Worm (Caenorhabditis elegans) whole organism, L4 larva: Measurements from ENCODE around the gene ZC196.9.
"Not testable (repeated sequence)": the region's sequence is repeated elsewhere in the genome, so short reads cannot be mapped to it uniquely, and the experiment has no call there.

Experiments used
- F37D6.2 ChIP-seq: sonication (generic microtip); optimal IDR thresholded peaks from 2 replicates; lab custom pipeline; 2016; ENCODE audit warnings: mild to moderate bottlenecking, missing genetic modification characterization, missing compliant biosample characterization
- Y48G9A.11 ChIP-seq: fragments of 200-800 bp; sonication (Bioruptor generic); IDR thresholded peaks from 2 replicates; pipeline ENCODE4 v1.3.6; 2022; ENCODE audit warnings: missing genetic modification reagents, missing genetic modification characterization, missing compliant biosample characterization
- Y5F2A.4 ChIP-seq: fragments of 200-800 bp; sonication (Bioruptor generic); optimal IDR thresholded peaks from 2 replicates; lab custom pipeline; 2018; ENCODE audit warnings: mild to moderate bottlenecking, missing genetic modification characterization, missing compliant biosample characterization
- daf-16 ChIP-seq, 3 experiments: sonication (generic microtip); optimal IDR thresholded peaks; 2 replicates each; lab custom pipeline; 2016 to 2017; ENCODE audit warnings: missing genetic modification characterization in 3 of 3, missing genetic modification reagents in 3 of 3, mild to moderate bottlenecking in 2 of 3, missing compliant biosample characterization in 2 of 3, missing biosample characterization in 1 of 3, moderate library complexity in 1 of 3
- dmd-8 ChIP-seq: fragments of 200-800 bp; sonication (Bioruptor generic); IDR thresholded peaks from 2 replicates; pipeline ENCODE4 v1.3.6; 2022; ENCODE audit warnings: missing genetic modification characterization, missing compliant biosample characterization
- dve-1 ChIP-seq: sonication (generic microtip); optimal IDR thresholded peaks from 2 replicates; lab custom pipeline; 2017; ENCODE audit warnings: antibody characterized with exemption, mild to moderate bottlenecking, missing genetic modification characterization, missing compliant biosample characterization; ENCODE audit not compliant: insufficient read depth
- hlh-11 ChIP-seq: fragments of 200-800 bp; sonication (Bioruptor generic); optimal IDR thresholded peaks from 2 replicates; lab custom pipeline; 2018; ENCODE audit warnings: mild to moderate bottlenecking, missing genetic modification characterization, missing compliant biosample characterization
- hmg-1.1 ChIP-seq: fragments of 200-800 bp; sonication (Bioruptor generic); IDR thresholded peaks from 2 replicates; pipeline ENCODE4 v1.3.6; 2022; ENCODE audit warnings: missing genetic modification reagents, missing genetic modification characterization, missing compliant biosample characterization
- lin-1 ChIP-seq: fragments of 200-800 bp; sonication (Bioruptor generic); IDR thresholded peaks from 2 replicates; pipeline ENCODE4 v1.3.6; 2022; ENCODE audit warnings: missing genetic modification reagents, missing genetic modification characterization, missing compliant biosample characterization
- lin-15B ChIP-seq: fragments of 150-350 bp; sonication (generic microtip); optimal IDR thresholded peaks from 3 replicates; lab custom pipeline; 2014; ENCODE audit warnings: missing biosample characterization, missing genetic modification characterization
- lin-38 ChIP-seq: fragments of 200-800 bp; sonication (Bioruptor generic); IDR thresholded peaks from 2 replicates; pipeline ENCODE4 v1.3.6; 2022; ENCODE audit warnings: missing genetic modification reagents, missing genetic modification characterization, missing compliant biosample characterization
- lin-39 ChIP-seq: fragments of 150-350 bp; optimal IDR thresholded peaks from 2 replicates; lab custom pipeline; 2014; ENCODE audit warnings: missing biosample characterization, missing genetic modification reagents, missing genetic modification characterization
- mdl-1 ChIP-seq, 2 experiments: fragments of 150-350 bp in 1 of 2; sonication (generic microtip) in 1 of 2; optimal IDR thresholded peaks; 2 replicates each; lab custom pipeline; 2014 to 2017; ENCODE audit warnings: missing biosample characterization in 2 of 2, missing genetic modification characterization in 2 of 2
- nhr-102 ChIP-seq: sonication (generic microtip); optimal IDR thresholded peaks from 2 replicates; lab custom pipeline; 2016; ENCODE audit warnings: mild to moderate bottlenecking, missing genetic modification characterization, moderate library complexity, missing compliant biosample characterization
- nhr-11 ChIP-seq: fragments of 150-350 bp; optimal IDR thresholded peaks from 2 replicates; lab custom pipeline; 2014; ENCODE audit warnings: missing biosample characterization, missing genetic modification characterization
- nhr-25 ChIP-seq: sonication (generic microtip); optimal IDR thresholded peaks from 2 replicates; lab custom pipeline; 2017; ENCODE audit warnings: missing genetic modification characterization, mild to moderate bottlenecking, missing compliant biosample characterization, antibody characterized with exemption, moderate library complexity, borderline replicate concordance; ENCODE audit not compliant: insufficient read depth
- nhr-28 ChIP-seq: fragments of 150-350 bp; optimal IDR thresholded peaks from 2 replicates; lab custom pipeline; 2014; ENCODE audit warnings: missing biosample characterization, missing genetic modification characterization
- nhr-48 ChIP-seq: sonication (generic microtip); optimal IDR thresholded peaks from 2 replicates; lab custom pipeline; 2016; ENCODE audit warnings: mild to moderate bottlenecking, missing genetic modification characterization, missing compliant biosample characterization
- nhr-76 ChIP-seq: fragments of 150-350 bp; optimal IDR thresholded peaks from 2 replicates; lab custom pipeline; 2014; ENCODE audit warnings: missing biosample characterization, missing genetic modification characterization
- pha-4 ChIP-seq, 2 experiments: fragments of 150-350 bp in 1 of 2; fragments of 200-800 bp in 1 of 2; sonication (Bioruptor generic) in 1 of 2; IDR thresholded peaks in 1 of 2; optimal IDR thresholded peaks in 1 of 2; 2 replicates each; pipeline versions ENCODE4 v1.3.6 to Lab custom; 2014 to 2022; ENCODE audit warnings: missing genetic modification characterization in 2 of 2, missing genetic modification reagents in 2 of 2, missing biosample characterization in 1 of 2, missing compliant biosample characterization in 1 of 2
- php-3 ChIP-seq: fragments of 200-800 bp; sonication (Bioruptor generic); IDR thresholded peaks from 2 replicates; pipeline ENCODE4 v1.3.6; 2022; ENCODE audit warnings: missing genetic modification reagents, missing genetic modification characterization, missing compliant biosample characterization
- pqm-1 ChIP-seq: sonication (generic microtip); optimal IDR thresholded peaks from 2 replicates; lab custom pipeline; 2017; ENCODE audit warnings: missing biosample characterization, missing genetic modification characterization
- sdz-12 ChIP-seq: fragments of 200-800 bp; sonication (Bioruptor generic); optimal IDR thresholded peaks from 2 replicates; lab custom pipeline; 2018; ENCODE audit warnings: mild to moderate bottlenecking, missing genetic modification characterization, missing compliant biosample characterization
- tra-1 ChIP-seq: fragments of 200-800 bp; sonication (Bioruptor generic); IDR thresholded peaks from 2 replicates; pipeline ENCODE4 v1.3.6; 2022; ENCODE audit warnings: missing genetic modification reagents, missing genetic modification characterization, missing compliant biosample characterization
- unc-130 ChIP-seq: sonication (generic microtip); optimal IDR thresholded peaks from 2 replicates; lab custom pipeline; 2016; ENCODE audit warnings: missing genetic modification reagents, missing genetic modification characterization, missing compliant biosample characterization
- unc-62 ChIP-seq, 3 experiments: fragments of 150-350 bp in 1 of 3; sonication (generic microtip); optimal IDR thresholded peaks in 2 of 3; peaks in 1 of 3; 1 replicate in 1 of 3; 2 replicates in 2 of 3; lab custom pipeline; 2014 to 2017; ENCODE audit warnings: missing biosample characterization in 3 of 3, missing genetic modification characterization in 3 of 3, missing genetic modification reagents in 3 of 3, missing genotype in 1 of 3
- zip-2 ChIP-seq: fragments of 150-350 bp; optimal IDR thresholded peaks from 2 replicates; lab custom pipeline; 2014; ENCODE audit warnings: missing biosample characterization, missing genetic modification characterization
- ztf-7 ChIP-seq: fragments of 150-350 bp; optimal IDR thresholded peaks from 2 replicates; lab custom pipeline; 2014; ENCODE audit warnings: missing biosample characterization, missing genetic modification characterization

Gene ZC196.9

DNA sequence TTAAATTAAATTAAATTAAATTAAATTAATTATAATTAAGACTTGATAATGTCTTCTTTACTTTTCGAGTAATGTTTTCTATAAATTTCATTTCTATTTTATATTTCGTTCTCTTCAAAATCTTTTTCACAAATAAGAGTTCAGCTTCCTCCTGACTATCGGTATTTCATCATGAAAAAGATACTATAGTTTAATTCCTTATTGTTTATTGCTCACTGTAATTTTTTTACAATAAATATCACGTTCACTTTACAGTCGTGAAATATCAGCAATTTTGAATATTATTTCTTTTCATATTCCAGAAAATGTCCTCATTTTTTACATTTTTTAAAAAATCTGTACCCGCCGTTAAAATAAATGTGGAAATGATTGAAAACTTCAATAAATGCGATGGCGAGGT lies 9.4 kb upstream of the ZC196.9 start, which contains the start of gene ZC196.3:
Gene ZC196.3, plus strand, starts transcription at position 301 of the 400 bp plus-strand sequence.
- TF ChIP-seq nhr-76 (tag; lab: Kevin White, UChicago) = no peak
- TF ChIP-seq dmd-8 (GFP tag; lab: Robert Waterston, UW) = no peak
- no peak for TF ChIP-seq hmg-1.1 (GFP tag; lab: Robert Waterston, UW)

- no peak for TF ChIP-seq lin-38 (GFP tag; lab: Robert Waterston, UW)
- TF ChIP-seq zip-2 = no peak
- peak; percentile 76 for TF ChIP-seq pqm-1 (tag; lab: Kevin White, UChicago)
- no peak for TF ChIP-seq Y48G9A.11 (GFP tag; lab: Robert Waterston, UW)
- TF ChIP-seq lin-39 (tag; lab: Kevin White, UChicago) = no peak
- TF ChIP-seq F37D6.2 = no peak
- no peak for TF ChIP-seq unc-130 (GFP tag; lab: Kevin White, UChicago)
- no peak for TF ChIP-seq hlh-11
- peak; percentile 16 for TF ChIP-seq nhr-28 (tag; lab: Kevin White, UChicago)
- no peak for TF ChIP-seq nhr-48 (tag; lab: Kevin White, UChicago)
- TF ChIP-seq nhr-11 (tag; lab: Kevin White, UChicago) = no peak
- no peak for TF ChIP-seq php-3 (GFP tag; lab: Robert Waterston, UW)
- no peak for TF ChIP-seq daf-16 (GFP tag; optimal IDR thresholded peaks at IDR 0.05; lab: Kevin White, UChicago)
- TF ChIP-seq daf-16 (tag; optimal IDR thresholded peaks at IDR 0.05; lab: Kevin White, UChicago) = peak; percentile 74
- no peak for TF ChIP-seq ztf-7 (tag; lab: Kevin White, UChicago)
- TF ChIP-seq dve-1 (tag; lab: Kevin White, UChicago) = peak; percentile 39
- no peak for TF ChIP-seq Y5F2A.4
- TF ChIP-seq nhr-25 (tag; lab: Kevin White, UChicago) = no peak
Measured at ce11 chrV:8732934-8733333, 6.0 kb upstream of the ZC196.9 start, which contains the start of gene ZC196.4. TSS of gene ZC196.4 (plus strand) at chrV:8733106.

ce11 chrV:8730991-8731390 lies 4.0 kb upstream of the ZC196.9 start:
- TF ChIP-seq daf-16 (GFP tag; optimal IDR thresholded peaks at IDR 0.05; lab: Kevin White, UChicago) (no peak), daf-16 (tag; optimal IDR thresholded peaks at IDR 0.05; lab: Kevin White, UChicago) (peak; percentile 64), tra-1 (no peak), nhr-28 (tag; lab: Kevin White, UChicago) (peak; percentile 3), dve-1 (tag; lab: Kevin White, UChicago) (peak; percentile 27), pqm-1 (tag; lab: Kevin White, UChicago) (peak; percentile 41)

DNA sequence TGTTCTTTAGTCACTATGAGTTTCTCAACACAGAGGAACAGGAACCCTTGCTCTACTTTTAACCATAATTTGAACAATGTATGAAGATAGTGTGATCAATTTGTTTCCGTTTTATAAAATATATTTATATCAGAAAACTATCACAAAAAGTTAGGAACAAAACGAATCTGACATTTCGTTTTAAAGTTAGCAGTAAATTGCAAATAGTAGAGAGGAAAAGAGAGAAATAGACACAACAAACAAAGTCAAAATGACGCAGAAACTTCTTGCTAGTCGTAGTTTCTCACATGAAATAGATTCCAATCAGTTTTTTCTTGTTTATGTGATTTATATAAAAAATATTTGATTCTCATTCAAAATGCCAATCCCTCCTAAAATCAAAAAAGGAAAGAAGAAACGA lies 2.1 kb upstream of the ZC196.9 start, which contains the start of gene ZC196.5:
Gene ZC196.5, plus strand, starts transcription at position 301 of the 400 bp plus-strand sequence.
- no peak for TF ChIP-seq tra-1
- TF ChIP-seq unc-62 (GFP tag; optimal IDR thresholded peaks at IDR 0.05 in 1 of 2; lab: Kevin White, UChicago) = peak in 1 of 2 experiments; percentile 60
- TF ChIP-seq unc-62 (tag; optimal IDR thresholded peaks at IDR 0.05; lab: Kevin White, UChicago) = no peak
- TF ChIP-seq, all 104 proteins: peak for 1

DNA sequence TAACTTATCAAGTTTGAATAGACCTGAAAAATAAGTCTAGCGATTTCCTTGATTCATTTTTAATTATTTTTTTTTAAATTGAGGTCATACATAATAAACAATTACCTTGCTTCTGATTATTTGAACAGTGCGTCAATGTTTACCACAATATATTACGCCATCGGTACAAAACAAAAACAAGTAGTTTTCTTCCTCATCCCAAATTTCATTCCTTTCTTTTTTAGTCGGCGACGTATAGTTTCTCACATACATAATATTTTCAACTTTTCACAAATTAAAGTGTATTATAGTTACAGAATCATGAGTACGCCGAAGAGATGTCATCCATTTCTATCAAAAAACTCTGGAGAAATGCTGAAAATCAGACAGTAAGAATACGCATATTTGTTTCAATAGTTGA lies 749 bp downstream of the ZC196.9 start, which contains the start of gene droe-8:
Gene droe-8, plus strand, starts transcription at position 301 of the 400 bp plus-strand sequence.
- TF ChIP-seq nhr-102 (tag; lab: Kevin White, UChicago); pha-4 (GFP tag; IDR thresholded peaks at IDR 0.05; lab: Robert Waterston, UW); pha-4 (tag; optimal IDR thresholded peaks at IDR 0.05; lab: Kevin White, UChicago); lin-1: not testable (repeated sequence)

ce11 chrV:8722160-8722559 lies 4.8 kb downstream of the ZC196.9 start, which contains the start of gene ZC196.8:
TSS of gene ZC196.8 (minus strand) at chrV:8722260.
- TF ChIP-seq lin-15B; sdz-12; mdl-1 (tag; optimal IDR thresholded peaks at IDR 0.05; lab: Kevin White, UChicago): not testable (repeated sequence)
